Fruit fly (Drosophila melanogaster) S2 (cell line): ENCODE measurements around the gene CG17230.

Experiments
- CG8478 ChIP-seq: fragments of >200 bp; optimal IDR thresholded peaks from 2 replicates; lab custom pipeline; 2018
- CTCF ChIP-seq, 2 experiments: fragments of >200 bp; optimal IDR thresholded peaks; 2 replicates each; lab custom pipeline; 2018

DNA sequence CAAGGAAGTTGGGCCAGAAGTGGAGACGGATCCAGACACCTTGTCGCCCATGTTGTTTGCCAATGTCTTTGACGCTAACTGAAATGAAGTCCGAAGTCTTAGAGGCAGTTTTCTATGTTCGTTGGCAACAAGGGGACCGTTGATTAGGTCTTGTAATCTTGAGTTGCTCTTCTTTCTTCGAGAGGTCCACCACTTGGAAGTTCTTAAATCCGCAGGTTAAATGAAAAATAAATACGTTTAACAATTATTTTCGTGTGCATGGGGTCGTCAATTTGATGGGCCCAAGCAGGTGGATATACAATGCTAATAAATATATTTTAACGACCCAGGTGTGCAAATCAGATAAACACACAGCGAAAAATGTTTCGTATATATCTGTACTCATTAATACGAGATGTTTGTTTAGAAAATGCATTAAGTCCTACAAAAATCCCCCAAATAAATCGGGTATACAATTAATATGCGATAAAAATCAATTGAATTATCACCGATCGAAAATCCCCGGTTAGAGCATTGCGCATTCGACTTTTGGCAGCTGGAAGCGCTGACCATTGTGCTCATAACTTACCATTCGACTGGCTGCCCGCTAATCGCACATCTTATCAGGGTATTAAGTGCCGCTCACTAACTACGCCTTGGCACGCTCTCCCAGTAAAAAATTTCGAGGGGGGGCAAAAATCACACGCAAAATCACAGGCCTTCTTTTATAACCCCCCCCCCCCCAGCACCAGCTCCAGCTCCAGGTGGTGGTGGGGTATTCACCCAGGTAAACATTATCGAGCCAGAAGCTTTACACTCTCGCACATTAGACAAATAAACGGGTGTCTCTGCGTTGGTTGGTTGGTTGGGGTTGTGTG, 23.1 kb downstream of the CG17230 start, which contains the start of gene PGRP-LB:
- TF ChIP-seq CG8478 (lab: Kevin White, UChicago) (no peak), CTCF (optimal IDR thresholded peaks at IDR 0.05; lab: Kevin White, UChicago) (no peak)
